Fruit fly (Drosophila melanogaster) whole organism, embryonic: ENCODE results near the gene Sap130.
A peak's percentile ranks its signal among the peaks of the same experiment; 100 is the strongest.

Experiments used
- Bgb ChIP-seq: fragments of 200-800 bp; sonication (Bioruptor generic); IDR thresholded peaks from 2 replicates; pipeline ENCODE4 v1.3.6; 2022; ENCODE audit warnings: missing biosample characterization, missing genetic modification characterization; ENCODE audit not compliant: partially characterized antibody
- CG10267 ChIP-seq: fragments of 200-800 bp; sonication (Bioruptor generic); optimal IDR thresholded peaks from 2 replicates; lab custom pipeline; 2018; ENCODE audit warnings: missing biosample characterization, mild to moderate bottlenecking, missing genetic modification characterization, moderate library complexity
- CG11398 ChIP-seq: fragments of 200-800 bp; sonication (Bioruptor generic); optimal IDR thresholded peaks from 2 replicates; lab custom pipeline; 2016; ENCODE audit warnings: missing biosample characterization, missing genetic modification characterization
- CG1233 ChIP-seq: fragments of 200-800 bp; sonication (Bioruptor generic); optimal IDR thresholded peaks from 4 replicates; lab custom pipeline; 2018; ENCODE audit warnings: missing biosample characterization, mild to moderate bottlenecking, missing genetic modification characterization
- CG13775 ChIP-seq: fragments of 200-800 bp; sonication (Bioruptor generic); optimal IDR thresholded peaks from 3 replicates; lab custom pipeline; 2017; ENCODE audit warnings: missing biosample characterization, mild to moderate bottlenecking, missing genetic modification characterization
- CG17568 ChIP-seq: fragments of 200-800 bp; sonication (Bioruptor generic); optimal IDR thresholded peaks from 2 replicates; lab custom pipeline; 2018; ENCODE audit warnings: missing biosample characterization, mild to moderate bottlenecking, missing genetic modification characterization, moderate library complexity
- CG2116 ChIP-seq: fragments of 200-800 bp; sonication (Bioruptor generic); optimal IDR thresholded peaks from 3 replicates; lab custom pipeline; 2018; ENCODE audit warnings: missing biosample characterization, mild to moderate bottlenecking, missing genetic modification characterization
- CG2199 ChIP-seq: fragments of 200-800 bp; sonication (Bioruptor generic); IDR thresholded peaks from 3 replicates; pipeline ENCODE4 v1.3.6; 2022; ENCODE audit warnings: missing biosample characterization, missing genetic modification characterization
- CG3847 ChIP-seq: fragments of 200-800 bp; sonication (Bioruptor generic); IDR thresholded peaks from 2 replicates; pipeline ENCODE4 v1.3.6; 2022; ENCODE audit warnings: missing biosample characterization, missing genetic modification characterization
- CG8388 ChIP-seq: fragments of 200-800 bp; sonication (Bioruptor generic); optimal IDR thresholded peaks from 2 replicates; lab custom pipeline; 2019; ENCODE audit warnings: missing biosample characterization, mild to moderate bottlenecking, missing genetic modification characterization, moderate library complexity
- CG9609 ChIP-seq: fragments of 200-800 bp; sonication (Bioruptor generic); optimal IDR thresholded peaks from 3 replicates; lab custom pipeline; 2016; ENCODE audit warnings: missing biosample characterization, missing genetic modification characterization
- CTCF ChIP-seq: fragments of 200-800 bp; sonication (Bioruptor generic); optimal IDR thresholded peaks from 2 replicates; lab custom pipeline; 2017; ENCODE audit warnings: missing biosample characterization, mild to moderate bottlenecking, missing genetic modification characterization, moderate library complexity
- E2f1 ChIP-seq: fragments of 200-800 bp; sonication (Bioruptor generic); IDR thresholded peaks from 2 replicates; pipeline ENCODE4 v1.3.6; 2022; ENCODE audit warnings: missing biosample characterization, missing genetic modification characterization
- Elba2 ChIP-seq: fragments of 200-800 bp; sonication (Bioruptor generic); optimal IDR thresholded peaks from 3 replicates; lab custom pipeline; 2016; ENCODE audit warnings: missing biosample characterization, missing genetic modification characterization
- Ets65A ChIP-seq: fragments of 200-800 bp; sonication (Bioruptor generic); peaks from one replicate; lab custom pipeline; 2016; ENCODE audit warnings: missing biosample characterization, missing genetic modification characterization
- MTF-1 ChIP-seq: fragments of 200-800 bp; sonication (Bioruptor generic); optimal IDR thresholded peaks from 2 replicates; lab custom pipeline; 2018; ENCODE audit warnings: missing biosample characterization, mild to moderate bottlenecking, missing genetic modification characterization, borderline replicate concordance
- Med ChIP-seq: fragments of 200-800 bp; sonication (Bioruptor generic); peaks from one replicate; lab custom pipeline; 2016; ENCODE audit warnings: missing biosample characterization, missing genetic modification characterization, mild to moderate bottlenecking, inconsistent platforms, moderate library complexity
- Myb ChIP-seq: fragments of 200-800 bp; sonication (Bioruptor generic); optimal IDR thresholded peaks from 2 replicates; lab custom pipeline; 2016; ENCODE audit warnings: missing biosample characterization, missing genetic modification characterization
- Xrp1 ChIP-seq: fragments of 200-800 bp; sonication (Bioruptor generic); IDR thresholded peaks from 2 replicates; pipeline ENCODE4 v1.3.6; 2022; ENCODE audit warnings: missing biosample characterization, missing genetic modification characterization
- amos ChIP-seq: fragments of 200-800 bp; sonication (Bioruptor generic); IDR thresholded peaks from 2 replicates; pipeline ENCODE4 v1.3.6; 2022; ENCODE audit warnings: missing biosample characterization, missing genetic modification characterization; ENCODE audit not compliant: partially characterized antibody
- ase ChIP-seq: fragments of 200-800 bp; sonication (Bioruptor generic); IDR thresholded peaks from 3 replicates; pipeline ENCODE4 v1.3.6; 2022; ENCODE audit warnings: missing biosample characterization, missing genetic modification characterization
- bab2 ChIP-seq: fragments of 200-800 bp; sonication (Bioruptor generic); optimal IDR thresholded peaks from 2 replicates; lab custom pipeline; 2016; ENCODE audit warnings: missing biosample characterization, missing genetic modification characterization
- fd102C ChIP-seq: fragments of 200-800 bp; sonication (Bioruptor generic); optimal IDR thresholded peaks from 2 replicates; lab custom pipeline; 2018; ENCODE audit warnings: missing biosample characterization, mild to moderate bottlenecking, missing genetic modification characterization, moderate library complexity
- phol ChIP-seq: fragments of 200-800 bp; sonication (Bioruptor generic); optimal IDR thresholded peaks from 3 replicates; lab custom pipeline; 2018; ENCODE audit warnings: missing biosample characterization, mild to moderate bottlenecking, missing genetic modification characterization, moderate library complexity
- stwl ChIP-seq: fragments of 200-800 bp; sonication (Bioruptor generic); optimal IDR thresholded peaks from 3 replicates; lab custom pipeline; 2018; ENCODE audit warnings: missing biosample characterization, mild to moderate bottlenecking, missing genetic modification characterization, moderate library complexity
- tap ChIP-seq: fragments of 200-800 bp; optimal IDR thresholded peaks from 3 replicates; lab custom pipeline; 2019; ENCODE audit warnings: missing biosample characterization, mild to moderate bottlenecking, missing genetic modification characterization, moderate library complexity
- trem ChIP-seq: fragments of 200-800 bp; optimal IDR thresholded peaks from 3 replicates; lab custom pipeline; 2019; ENCODE audit warnings: missing biosample characterization, mild to moderate bottlenecking, missing genetic modification characterization, moderate library complexity
- twi ChIP-seq: fragments of 200-800 bp; optimal IDR thresholded peaks from 2 replicates; lab custom pipeline; 2019; ENCODE audit warnings: missing biosample characterization, mild to moderate bottlenecking, missing genetic modification characterization, moderate library complexity

The Sap130 gene

dm6 chr3L:12861255-12861899 is 55.7 kb downstream of the Sap130 start, which contains the start of gene CG32107 (continued):
- peak; percentile 40 for TF ChIP-seq CG2116
- TF ChIP-seq Myb (GFP tag; lab: Kevin White, UChicago), result peak; percentile 57
- peak; percentile 34; the same call in 1 of the 2 replicates for TF ChIP-seq Bgb
- TF ChIP-seq CG11398 (GFP tag; lab: Kevin White, UChicago), result no peak
- TF ChIP-seq twi (tag; lab: Kevin White, UChicago), result no peak
- TF ChIP-seq CG17568, result no peak
- TF ChIP-seq tap (tag; lab: Kevin White, UChicago), result no peak
- no peak for TF ChIP-seq CG9609 (GFP tag; lab: Kevin White, UChicago)
- TF ChIP-seq CG2199 (GFP tag; lab: Robert Waterston, UW), result peak; percentile 95
- peak; percentile 30 for TF ChIP-seq Ets65A
- no peak for TF ChIP-seq CG8388 (GFP tag; lab: Kevin White, UChicago)
- peak; percentile 23 for TF ChIP-seq fd102C (GFP tag; lab: Kevin White, UChicago)
- peak; percentile 91 for TF ChIP-seq CTCF
- TF ChIP-seq CG10267 (tag; lab: Kevin White, UChicago), result peak; percentile 11
- TF ChIP-seq MTF-1 (GFP tag; lab: Kevin White, UChicago), result no peak
- TF ChIP-seq amos (GFP tag; lab: Robert Waterston, UW), result peak; percentile 36; the same call in 1 of the 2 replicates
- TF ChIP-seq trem (tag; lab: Kevin White, UChicago), result peak; percentile 53
- no peak for TF ChIP-seq CG3847
- peak; percentile 17 for TF ChIP-seq CG1233 (GFP tag; lab: Kevin White, UChicago)
- TF ChIP-seq stwl (tag; lab: Kevin White, UChicago), result peak; percentile 95
- no peak for TF ChIP-seq CG13775 (GFP tag; lab: Kevin White, UChicago)
- no peak for TF ChIP-seq Elba2 (GFP tag; lab: Kevin White, UChicago)
- TF ChIP-seq bab2, result no peak
- 0 out of 2 replicates have a peak, but pooled peaks have one; percentile 29 for TF ChIP-seq Xrp1 (GFP tag; lab: Robert Waterston, UW)
- TF ChIP-seq ase (GFP tag; lab: Robert Waterston, UW), result no peak
- no peak for TF ChIP-seq E2f1 (GFP tag; lab: Robert Waterston, UW)
- peak; percentile 81 for TF ChIP-seq phol (tag; lab: Kevin White, UChicago)
- no peak for TF ChIP-seq Med (GFP tag; lab: Kevin White, UChicago)
